Worm (Caenorhabditis elegans): ENCODE results near the gene him-8.

ce11 chrIV:10593570-10593969, 31.9 kb downstream of the him-8 start, which contains the start of gene C43F9.7:
- TF ChIP-seq him-1 (tag; optimal IDR thresholded peaks at IDR 0.05) (no peak), W03F9.2 (tag; optimal IDR thresholded peaks at IDR 0.05) (no peak), dao-5 (tag; optimal IDR thresholded peaks at IDR 0.05) (no peak)

Data from whole organism, L4/young adult.